Fruit fly (Drosophila melanogaster) whole organism, embryonic: ENCODE results near the gene Zwilch.
A peak's percentile ranks its signal among the peaks of the same experiment; 100 is the strongest.

Experiments used
- ATbp ChIP-seq: fragments of 200-800 bp; sonication (Bioruptor generic); optimal IDR thresholded peaks from 2 replicates; lab custom pipeline; 2017; ENCODE audit warnings: missing biosample characterization, mild to moderate bottlenecking, missing genetic modification characterization, missing genetic modification reagents
- Adf1 ChIP-seq: fragments of 200-800 bp; sonication (Bioruptor generic); IDR thresholded peaks from 2 replicates; pipeline ENCODE4 v1.3.6; 2022; ENCODE audit warnings: missing biosample characterization, missing genetic modification characterization
- Blimp-1 ChIP-seq: fragments of 200-800 bp; sonication (Bioruptor generic); optimal IDR thresholded peaks from 3 replicates; lab custom pipeline; 2018; ENCODE audit warnings: missing biosample characterization, missing genetic modification characterization, mild to moderate bottlenecking, moderate library complexity, missing genetic modification reagents
- BtbVII ChIP-seq: fragments of 200-800 bp; sonication (Bioruptor generic); optimal IDR thresholded peaks from 3 replicates; lab custom pipeline; 2017; ENCODE audit warnings: missing biosample characterization, mild to moderate bottlenecking, missing genetic modification characterization
- CG10366 ChIP-seq: fragments of 200-800 bp; sonication (Bioruptor generic); IDR thresholded peaks from 2 replicates; pipeline ENCODE4 v1.3.6; 2022; ENCODE audit warnings: missing biosample characterization, missing genetic modification characterization
- CG11093 ChIP-seq: fragments of 200-800 bp; sonication (Bioruptor generic); IDR thresholded peaks from 3 replicates; pipeline ENCODE4 v1.3.6; 2022; ENCODE audit warnings: missing biosample characterization, missing genetic modification characterization
- CG12391 ChIP-seq: fragments of 200-800 bp; sonication (Bioruptor generic); optimal IDR thresholded peaks from 3 replicates; lab custom pipeline; 2018; ENCODE audit warnings: missing biosample characterization, mild to moderate bottlenecking, missing genetic modification characterization, moderate library complexity
- CG12769 ChIP-seq: fragments of 200-800 bp; sonication (Bioruptor generic); optimal IDR thresholded peaks from 2 replicates; lab custom pipeline; 2019; ENCODE audit warnings: missing biosample characterization, mild to moderate bottlenecking, missing genetic modification characterization, moderate library complexity
- CG13775 ChIP-seq: fragments of 200-800 bp; sonication (Bioruptor generic); optimal IDR thresholded peaks from 3 replicates; lab custom pipeline; 2017; ENCODE audit warnings: missing biosample characterization, mild to moderate bottlenecking, missing genetic modification characterization
- CG14014 ChIP-seq: fragments of 200-800 bp; sonication (Bioruptor generic); IDR thresholded peaks from 2 replicates; pipeline ENCODE4 v1.3.6; 2022; ENCODE audit warnings: missing biosample characterization, missing genetic modification characterization
- CG16815 ChIP-seq: fragments of 200-800 bp; sonication (Bioruptor generic); optimal IDR thresholded peaks from 3 replicates; lab custom pipeline; 2017; ENCODE audit warnings: missing biosample characterization, mild to moderate bottlenecking, missing genetic modification characterization
- CG17385 ChIP-seq: fragments of 200-800 bp; sonication (Bioruptor generic); optimal IDR thresholded peaks from 3 replicates; lab custom pipeline; 2018; ENCODE audit warnings: missing biosample characterization, mild to moderate bottlenecking, missing genetic modification characterization
- CG2199 ChIP-seq: fragments of 200-800 bp; sonication (Bioruptor generic); IDR thresholded peaks from 3 replicates; pipeline ENCODE4 v1.3.6; 2022; ENCODE audit warnings: missing biosample characterization, missing genetic modification characterization
- CG34422 ChIP-seq: fragments of 200-800 bp; sonication (Bioruptor generic); IDR thresholded peaks from 3 replicates; pipeline ENCODE4 v1.3.6; 2022; ENCODE audit warnings: missing biosample characterization, missing genetic modification characterization
- CG5953 ChIP-seq: fragments of 200-800 bp; sonication (Bioruptor generic); IDR thresholded peaks from 2 replicates; pipeline ENCODE4 v1.3.6; 2022; ENCODE audit warnings: missing biosample characterization, missing genetic modification characterization
- CG6254 ChIP-seq: fragments of 200-800 bp; sonication (Bioruptor generic); optimal IDR thresholded peaks from 3 replicates; lab custom pipeline; 2017; ENCODE audit warnings: mild to moderate bottlenecking, missing biosample characterization, missing genetic modification reagents, missing genetic modification characterization
- CG8924 ChIP-seq: fragments of 200-800 bp; optimal IDR thresholded peaks from 3 replicates; lab custom pipeline; 2019; ENCODE audit warnings: missing biosample characterization, mild to moderate bottlenecking, missing genetic modification characterization, moderate library complexity
- CG9437 ChIP-seq: fragments of 200-800 bp; sonication (Bioruptor generic); optimal IDR thresholded peaks from 2 replicates; lab custom pipeline; 2018; ENCODE audit warnings: missing biosample characterization, mild to moderate bottlenecking, missing genetic modification characterization
- D19A ChIP-seq: fragments of 200-800 bp; optimal IDR thresholded peaks from 3 replicates; lab custom pipeline; 2019; ENCODE audit warnings: missing biosample characterization, mild to moderate bottlenecking, missing genetic modification characterization, moderate library complexity
- Ets65A ChIP-seq: fragments of 200-800 bp; sonication (Bioruptor generic); peaks from one replicate; lab custom pipeline; 2016; ENCODE audit warnings: missing biosample characterization, missing genetic modification characterization
- GATAe ChIP-seq: fragments of 200-800 bp; sonication (Bioruptor generic); conservative IDR thresholded peaks from 2 replicates; pipeline ENCODE4 v1.3.6; 2022; ENCODE audit warnings: missing biosample characterization, missing genetic modification characterization
- Gug ChIP-seq: fragments of 200-800 bp; sonication (Bioruptor generic); IDR thresholded peaks from 4 replicates; pipeline ENCODE4 v1.3.6; 2022; ENCODE audit warnings: missing biosample characterization, missing genetic modification characterization
- H15 ChIP-seq: fragments of 200-800 bp; sonication (Bioruptor generic); IDR thresholded peaks from 3 replicates; pipeline ENCODE4 v1.3.6; 2022; ENCODE audit warnings: missing biosample characterization, missing genetic modification characterization
- HmgZ ChIP-seq: fragments of 200-800 bp; sonication (Bioruptor generic); optimal IDR thresholded peaks from 2 replicates; lab custom pipeline; 2018; ENCODE audit warnings: missing biosample characterization, mild to moderate bottlenecking, missing genetic modification characterization
- Hr78 ChIP-seq, 2 experiments: fragments of 200-800 bp in 1 of 2; fragments of >200 bp in 1 of 2; sonication (Bioruptor generic) in 1 of 2; optimal IDR thresholded peaks; 2 replicates each; lab custom pipeline; 2017 to 2019; ENCODE audit warnings: missing biosample characterization in 2 of 2, missing genetic modification characterization in 2 of 2, mild to moderate bottlenecking in 1 of 2, moderate library complexity in 1 of 2
- Mad ChIP-seq: fragments of 200-800 bp; sonication (Bioruptor generic); optimal IDR thresholded peaks from 2 replicates; lab custom pipeline; 2016; ENCODE audit warnings: missing biosample characterization, missing genetic modification characterization
- Med ChIP-seq: fragments of 200-800 bp; sonication (Bioruptor generic); peaks from one replicate; lab custom pipeline; 2016; ENCODE audit warnings: missing biosample characterization, missing genetic modification characterization, mild to moderate bottlenecking, inconsistent platforms, moderate library complexity
- Pdp1 ChIP-seq, 2 experiments: fragments of 200-800 bp; sonication (Bioruptor generic); optimal IDR thresholded peaks; 3 replicates each; lab custom pipeline; 2016; ENCODE audit warnings: missing biosample characterization in 2 of 2, missing genetic modification characterization in 2 of 2, mild to moderate bottlenecking in 1 of 2, moderate library complexity in 1 of 2
- Ptx1 ChIP-seq: fragments of 200-800 bp; sonication (Bioruptor generic); IDR thresholded peaks from 2 replicates; pipeline ENCODE4 v1.3.6; 2022; ENCODE audit warnings: missing biosample characterization, missing genetic modification characterization
- Vsx1 ChIP-seq: fragments of 200-800 bp; sonication (Bioruptor generic); optimal IDR thresholded peaks from 2 replicates; lab custom pipeline; 2017; ENCODE audit warnings: missing biosample characterization, mild to moderate bottlenecking, missing genetic modification characterization, missing genetic modification reagents
- bigmax ChIP-seq: fragments of 200-800 bp; sonication (Bioruptor generic); optimal IDR thresholded peaks from 2 replicates; lab custom pipeline; 2018; ENCODE audit warnings: missing biosample characterization, mild to moderate bottlenecking, missing genetic modification characterization
- cato ChIP-seq: fragments of 200-800 bp; sonication (Bioruptor generic); optimal IDR thresholded peaks from 2 replicates; lab custom pipeline; 2016; ENCODE audit warnings: missing biosample characterization, missing genetic modification characterization, borderline replicate concordance
- chn ChIP-seq: fragments of 200-800 bp; sonication (Bioruptor generic); optimal IDR thresholded peaks from 2 replicates; lab custom pipeline; 2016; ENCODE audit warnings: missing biosample characterization, missing genetic modification characterization
- crol ChIP-seq: fragments of 200-800 bp; sonication (Bioruptor generic); IDR thresholded peaks from 2 replicates; pipeline ENCODE4 v1.3.6; 2022; ENCODE audit warnings: missing biosample characterization, missing genetic modification characterization
- dan ChIP-seq: fragments of 200-800 bp; sonication (Bioruptor generic); IDR thresholded peaks from 2 replicates; pipeline ENCODE4 v1.3.6; 2022; ENCODE audit warnings: missing biosample characterization, missing genetic modification characterization
- dm ChIP-seq: fragments of 200-800 bp; sonication (Bioruptor generic); optimal IDR thresholded peaks from 3 replicates; lab custom pipeline; 2016; ENCODE audit warnings: missing biosample characterization, missing genetic modification characterization
- exex ChIP-seq: fragments of 200-800 bp; sonication (Bioruptor generic); optimal IDR thresholded peaks from 4 replicates; lab custom pipeline; 2018; ENCODE audit warnings: missing biosample characterization, mild to moderate bottlenecking, missing genetic modification characterization, moderate library complexity
- gcm ChIP-seq: fragments of 200-800 bp; sonication (Bioruptor generic); optimal IDR thresholded peaks from 2 replicates; lab custom pipeline; 2019; ENCODE audit warnings: missing biosample characterization, mild to moderate bottlenecking, missing genetic modification characterization, moderate library complexity
- grau ChIP-seq: fragments of 200-800 bp; optimal IDR thresholded peaks from 3 replicates; lab custom pipeline; 2019; ENCODE audit warnings: missing biosample characterization, mild to moderate bottlenecking, missing genetic modification characterization, moderate library complexity
- gsb-n ChIP-seq: fragments of 200-800 bp; sonication (Bioruptor generic); optimal IDR thresholded peaks from 3 replicates; lab custom pipeline; 2018; ENCODE audit warnings: missing biosample characterization, mild to moderate bottlenecking, missing genetic modification characterization
- lab ChIP-seq: fragments of 200-800 bp; sonication (Bioruptor generic); optimal IDR thresholded peaks from 3 replicates; lab custom pipeline; 2017; ENCODE audit warnings: missing biosample characterization, missing genetic modification characterization, mild to moderate bottlenecking, moderate library complexity, missing genetic modification reagents
- lbe ChIP-seq: fragments of 200-800 bp; sonication (Bioruptor generic); optimal IDR thresholded peaks from 2 replicates; lab custom pipeline; 2016; ENCODE audit warnings: missing biosample characterization, mild to moderate bottlenecking, missing genetic modification characterization
- lilli ChIP-seq: fragments of 200-800 bp; sonication (Bioruptor generic); optimal IDR thresholded peaks from 3 replicates; lab custom pipeline; 2016; ENCODE audit warnings: missing biosample characterization, missing genetic modification characterization
- mirr ChIP-seq: fragments of 200-800 bp; sonication (Bioruptor generic); optimal IDR thresholded peaks from 3 replicates; lab custom pipeline; 2018; ENCODE audit warnings: missing biosample characterization, mild to moderate bottlenecking, missing genetic modification characterization
- nerfin-1 ChIP-seq: fragments of 200-800 bp; sonication (Bioruptor generic); optimal IDR thresholded peaks from 3 replicates; lab custom pipeline; 2019; ENCODE audit warnings: missing biosample characterization, mild to moderate bottlenecking, missing genetic modification characterization, moderate library complexity
- sens-2 ChIP-seq: fragments of 200-800 bp; sonication (Bioruptor generic); IDR thresholded peaks from 2 replicates; pipeline ENCODE4 v1.3.6; 2022; ENCODE audit warnings: missing biosample characterization, missing genetic modification characterization
- slbo ChIP-seq: fragments of 200-800 bp; sonication (Bioruptor generic); IDR thresholded peaks from 2 replicates; pipeline ENCODE4 v1.3.6; 2022; ENCODE audit warnings: missing biosample characterization, missing genetic modification characterization
- sr ChIP-seq: fragments of 200-800 bp; sonication (Bioruptor generic); IDR thresholded peaks from 3 replicates; pipeline ENCODE4 v1.3.6; 2022; ENCODE audit warnings: missing biosample characterization, missing genetic modification characterization
- sug ChIP-seq: fragments of 200-800 bp; optimal IDR thresholded peaks from 2 replicates; lab custom pipeline; 2019; ENCODE audit warnings: missing biosample characterization, mild to moderate bottlenecking, missing genetic modification characterization, moderate library complexity

Zwilch gene

DNA sequence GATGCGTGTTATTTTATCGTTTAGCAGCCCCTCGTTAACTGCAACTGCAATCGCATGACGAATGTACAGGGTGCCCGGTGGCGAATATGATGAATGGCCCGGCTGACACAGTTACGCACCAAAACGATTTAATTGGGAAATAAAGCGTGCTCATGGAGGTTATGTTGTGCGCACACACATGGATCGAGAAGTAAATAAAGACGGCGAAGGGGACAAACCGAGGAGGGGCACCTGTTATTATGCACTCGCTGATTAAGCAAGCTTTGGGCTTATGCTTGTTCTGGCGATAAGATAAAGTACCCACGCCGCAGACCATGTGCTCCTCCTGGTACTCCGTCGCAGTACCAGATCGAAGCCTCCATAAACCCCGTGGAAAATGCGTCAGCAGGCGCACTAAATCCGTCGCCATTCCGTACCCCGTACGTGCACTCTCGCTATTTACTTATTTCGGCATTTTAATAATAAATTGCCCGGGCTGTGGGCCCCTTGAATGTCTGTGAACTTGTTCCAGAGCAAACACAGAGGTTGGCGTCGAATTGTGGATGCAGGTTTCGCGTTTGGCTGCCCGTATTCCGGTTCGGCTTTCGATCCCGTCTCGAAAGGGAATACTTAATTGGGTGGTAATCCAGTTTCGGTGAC is 12.0 kb upstream of the Zwilch start (continued):
- TF ChIP-seq CG8924, result no peak
- TF ChIP-seq slbo (GFP tag; lab: Robert Waterston, UW), result peak; percentile 15; the same call in 1 of the 2 replicates
- TF ChIP-seq sens-2 (GFP tag; lab: Robert Waterston, UW), result peak; percentile 50
- no peak for TF ChIP-seq Mad (GFP tag; lab: Kevin White, UChicago)
- peak; percentile 37; the same call in 1 of the 2 replicates for TF ChIP-seq Ptx1 (GFP tag; lab: Robert Waterston, UW)
- no peak for TF ChIP-seq Gug (GFP tag; lab: Robert Waterston, UW)
- no peak; the same call in 1 of the 2 replicates for TF ChIP-seq CG14014 (GFP tag; lab: Robert Waterston, UW)
- no peak for TF ChIP-seq H15 (GFP tag; lab: Robert Waterston, UW)
- TF ChIP-seq CG5953, result no peak
- peak; percentile 24 for TF ChIP-seq mirr (GFP tag; lab: Kevin White, UChicago)
- 0 out of 3 replicates have a peak, but pooled peaks have one; percentile 32 for TF ChIP-seq CG2199
- TF ChIP-seq Vsx1, result no peak
- no peak for TF ChIP-seq CG17385 (GFP tag; lab: Kevin White, UChicago)
- TF ChIP-seq CG34422 (GFP tag; lab: Robert Waterston, UW), result peak; percentile 39; the same call in 1 of the 3 replicates
- no peak for TF ChIP-seq lilli (GFP tag; lab: Kevin White, UChicago)
- no peak for TF ChIP-seq CG13775 (GFP tag; lab: Kevin White, UChicago)
- no peak for TF ChIP-seq CG11093 (GFP tag; lab: Robert Waterston, UW)
- TF ChIP-seq CG12769 (tag; lab: Kevin White, UChicago), result no peak
- no peak for TF ChIP-seq gsb-n (tag; lab: Kevin White, UChicago)
- no peak for TF ChIP-seq BtbVII (GFP tag; lab: Kevin White, UChicago)
- no peak for TF ChIP-seq dan (GFP tag; lab: Robert Waterston, UW)
- no peak for TF ChIP-seq Adf1 (GFP tag; lab: Robert Waterston, UW)
- TF ChIP-seq exex (tag; lab: Kevin White, UChicago), result no peak
- no peak for TF ChIP-seq chn
- no peak for TF ChIP-seq CG16815 (GFP tag; lab: Kevin White, UChicago)
- TF ChIP-seq Blimp-1 (GFP tag; lab: Kevin White, UChicago), result no peak
- TF ChIP-seq gcm (GFP tag; lab: Kevin White, UChicago), result peak; percentile 56
- no peak for TF ChIP-seq CG12391 (tag; lab: Kevin White, UChicago)
- TF ChIP-seq nerfin-1 (tag; lab: Kevin White, UChicago), result no peak
- TF ChIP-seq Hr78 (GFP tag; optimal IDR thresholded peaks at IDR 0.05; lab: Kevin White, UChicago), result peak in 1 of 2 experiments; percentile 5
- TF ChIP-seq lab (GFP tag; lab: Kevin White, UChicago), result peak; percentile 68
- peak; percentile 74 for TF ChIP-seq crol
- TF ChIP-seq bigmax (GFP tag; lab: Kevin White, UChicago), result peak; percentile 92
- peak; percentile 43 for TF ChIP-seq Med (GFP tag; lab: Kevin White, UChicago)
- TF ChIP-seq D19A (tag; lab: Kevin White, UChicago), result no peak
- TF ChIP-seq Ets65A, result peak; percentile 81
- peak; percentile 82 for TF ChIP-seq dm (GFP tag; lab: Kevin White, UChicago)
- TF ChIP-seq sug, result peak; percentile 62
- peak; percentile 72 for TF ChIP-seq CG6254 (GFP tag; lab: Kevin White, UChicago)
- TF ChIP-seq CG9437 (GFP tag; lab: Kevin White, UChicago), result no peak
- TF ChIP-seq cato (GFP tag; lab: Kevin White, UChicago), result no peak
- peak; percentile 48 for TF ChIP-seq HmgZ
- peak; percentile 72 for TF ChIP-seq CG10366 (GFP tag; lab: Robert Waterston, UW)
- TF ChIP-seq ATbp, result peak; percentile 22
- TF ChIP-seq Pdp1 (GFP tag; optimal IDR thresholded peaks at IDR 0.05; lab: Kevin White, UChicago), result peak in 1 of 2 experiments; percentile 93
- TF ChIP-seq lbe, result peak; percentile 43
- TF ChIP-seq sr (GFP tag; lab: Robert Waterston, UW), result 0 out of 3 replicates have a peak, but pooled peaks have one; percentile 14
- TF ChIP-seq grau (tag; lab: Kevin White, UChicago), result no peak
- TF ChIP-seq GATAe, result peak; percentile 45; the same call in 1 of the 2 replicates
